Worm (Caenorhabditis elegans) whole organism, young adult: ENCODE results near the gene adh-1.

Experiments
- B0336.3 ChIP-seq: fragments of 200-800 bp; sonication (Bioruptor generic); IDR thresholded peaks from 2 replicates; pipeline ENCODE4 v1.3.6; 2022; ENCODE audit warnings: missing genetic modification characterization, missing compliant biosample characterization
- F22D6.2 ChIP-seq: sonication (generic microtip); optimal IDR thresholded peaks from 2 replicates; lab custom pipeline; 2016; ENCODE audit warnings: mild to moderate bottlenecking, missing genetic modification characterization, missing compliant biosample characterization
- F33H1.4 ChIP-seq: fragments of 200-800 bp; sonication (Bioruptor generic); IDR thresholded peaks from 2 replicates; pipeline ENCODE4 v1.3.6; 2022; ENCODE audit warnings: missing genetic modification reagents, missing genetic modification characterization, missing compliant biosample characterization
- F39B2.1 ChIP-seq: fragments of 200-800 bp; sonication (Bioruptor generic); IDR thresholded peaks from 2 replicates; pipeline ENCODE4 v1.3.6; 2022; ENCODE audit warnings: missing genetic modification reagents, missing genetic modification characterization, missing compliant biosample characterization
- Y79H2A.3 ChIP-seq: fragments of 200-800 bp; sonication (Bioruptor generic); conservative IDR thresholded peaks from 2 replicates; pipeline ENCODE4 v1.3.6; 2022; ENCODE audit warnings: missing genetic modification reagents, missing genetic modification characterization, missing compliant biosample characterization
- cebp-2 ChIP-seq: fragments of 200-800 bp; sonication (Bioruptor generic); IDR thresholded peaks from 2 replicates; pipeline ENCODE4 v1.3.6; 2022; ENCODE audit warnings: missing genetic modification characterization, missing compliant biosample characterization
- dpff-1 ChIP-seq: sonication (generic microtip); optimal IDR thresholded peaks from 2 replicates; lab custom pipeline; 2017; ENCODE audit warnings: mild to moderate bottlenecking, missing genetic modification characterization, missing compliant biosample characterization
- lin-35 ChIP-seq, 3 experiments: fragments of 150-350 bp in 2 of 3; sonication (generic microtip) in 1 of 3; optimal IDR thresholded peaks; 2 replicates each; lab custom pipeline; 2014 to 2018; ENCODE audit warnings: missing biosample characterization in 3 of 3, missing genetic modification characterization in 3 of 3, missing genetic modification reagents in 3 of 3
- madf-8 ChIP-seq: fragments of 200-800 bp; sonication (Bioruptor generic); conservative IDR thresholded peaks from 2 replicates; pipeline ENCODE4 v1.3.6; 2022; ENCODE audit warnings: missing genetic modification reagents, missing genetic modification characterization, missing compliant biosample characterization
- nfya-1 ChIP-seq: sonication (generic microtip); optimal IDR thresholded peaks from 2 replicates; lab custom pipeline; 2017; ENCODE audit warnings: antibody characterized with exemption, missing compliant biosample characterization, missing genetic modification characterization, borderline replicate concordance; ENCODE audit not compliant: insufficient read depth
- pha-4 ChIP-seq: fragments of 150-350 bp; sonication (generic microtip); optimal IDR thresholded peaks from 2 replicates; lab custom pipeline; 2014; ENCODE audit warnings: missing biosample characterization, missing genetic modification reagents, missing genetic modification characterization
- rcor-1 ChIP-seq: fragments of 200-800 bp; sonication (Bioruptor generic); IDR thresholded peaks from 2 replicates; pipeline ENCODE4 v1.3.6; 2022; ENCODE audit warnings: missing genetic modification reagents, missing genetic modification characterization, missing compliant biosample characterization
- rpc-1 ChIP-seq, 2 experiments: fragments of 150-350 bp in 1 of 2; sonication (generic microtip) in 1 of 2; optimal IDR thresholded peaks; 2 replicates each; lab custom pipeline; 2014 to 2018; ENCODE audit warnings: missing biosample characterization in 1 of 2, missing genetic modification characterization in 1 of 2, missing genetic modification reagents in 1 of 2, missing genotype in 1 of 2
- somi-1 ChIP-seq: fragments of 200-800 bp; sonication (Bioruptor generic); optimal IDR thresholded peaks from 2 replicates; lab custom pipeline; 2018; ENCODE audit warnings: mild to moderate bottlenecking, missing genetic modification characterization, missing compliant biosample characterization

DNA sequence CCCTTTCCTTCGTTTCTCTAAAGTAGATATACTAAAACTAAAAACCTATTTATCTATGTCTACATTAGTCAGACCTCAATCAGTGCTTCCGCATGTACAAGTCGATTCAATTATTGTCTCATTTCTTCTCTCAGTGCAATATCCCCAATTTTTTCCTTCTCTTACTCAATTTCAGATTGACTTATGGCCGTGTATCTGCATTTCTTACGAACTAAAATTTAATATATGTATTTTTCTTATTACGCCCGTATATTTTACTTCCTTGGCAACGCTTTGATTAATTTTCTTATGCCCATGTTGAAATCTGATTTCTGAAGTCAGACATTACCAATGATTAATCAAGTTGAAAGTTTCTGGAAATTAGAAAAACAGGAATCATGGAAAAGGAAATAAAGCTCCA lies 33.1 kb upstream of the adh-1 start:
- TF ChIP-seq somi-1 (GFP tag; lab: Kevin White, UChicago) (no peak), dpff-1 (tag; lab: Kevin White, UChicago) (no peak), F33H1.4 (GFP tag; lab: Robert Waterston, UW) (no peak), pha-4 (tag; lab: Kevin White, UChicago) (no peak), nfya-1 (tag; lab: Kevin White, UChicago) (no peak), F39B2.1 (GFP tag; lab: Robert Waterston, UW) (no peak), Y79H2A.3 (no peak), rcor-1 (no peak), madf-8 (GFP tag; lab: Robert Waterston, UW) (no peak), F22D6.2 (no peak), lin-35 (GFP tag; optimal IDR thresholded peaks at IDR 0.05; lab: Kevin White, UChicago) (no peak), rpc-1 (optimal IDR thresholded peaks at IDR 0.05; lab: Kevin White, UChicago) (no peak), rpc-1 (tag; optimal IDR thresholded peaks at IDR 0.05; lab: Kevin White, UChicago) (no peak), cebp-2 (no peak), B0336.3 (no peak)
